Worm (Caenorhabditis elegans) whole organism, L4 larva: ENCODE results near the gene sqv-1.
A peak's percentile ranks its signal among the peaks of the same experiment; 100 is the strongest.

Experiments used
- D1046.2 ChIP-seq: fragments of 200-800 bp; sonication (Bioruptor generic); IDR thresholded peaks from 2 replicates; pipeline ENCODE4 v1.3.6; 2022; ENCODE audit warnings: missing genetic modification characterization, missing compliant biosample characterization
- F10B5.3 ChIP-seq: sonication (generic microtip); optimal IDR thresholded peaks from 2 replicates; lab custom pipeline; 2016; ENCODE audit warnings: mild to moderate bottlenecking, missing genetic modification characterization, missing compliant biosample characterization
- F26F4.8 ChIP-seq: fragments of 200-800 bp; sonication (Bioruptor generic); conservative IDR thresholded peaks from 2 replicates; pipeline ENCODE4 v1.3.6; 2022; ENCODE audit warnings: missing genetic modification characterization, missing compliant biosample characterization
- F49E8.2 ChIP-seq: sonication (generic microtip); optimal IDR thresholded peaks from 2 replicates; lab custom pipeline; 2016; ENCODE audit warnings: missing compliant biosample characterization, mild to moderate bottlenecking, missing genetic modification characterization, borderline replicate concordance
- R02D3.7 ChIP-seq: fragments of 150-350 bp; sonication (generic microtip); optimal IDR thresholded peaks from 3 replicates; lab custom pipeline; 2014; ENCODE audit warnings: missing biosample characterization, missing genetic modification characterization
- Y48G9A.11 ChIP-seq: fragments of 200-800 bp; sonication (Bioruptor generic); IDR thresholded peaks from 2 replicates; pipeline ENCODE4 v1.3.6; 2022; ENCODE audit warnings: missing genetic modification reagents, missing genetic modification characterization, missing compliant biosample characterization
- Y75B8A.6 ChIP-seq: fragments of 200-800 bp; sonication (Bioruptor generic); IDR thresholded peaks from 2 replicates; pipeline ENCODE4 v1.3.6; 2022; ENCODE audit warnings: missing genetic modification reagents, missing genetic modification characterization, missing compliant biosample characterization
- ZK337.2 ChIP-seq: fragments of 200-800 bp; sonication (Bioruptor generic); IDR thresholded peaks from 2 replicates; pipeline ENCODE4 v1.3.6; 2022; ENCODE audit warnings: missing genetic modification reagents, missing genetic modification characterization, missing compliant biosample characterization
- attf-4 ChIP-seq: sonication (generic microtip); optimal IDR thresholded peaks from 3 replicates; lab custom pipeline; 2017; ENCODE audit warnings: missing biosample characterization, missing genetic modification characterization
- ceh-32 ChIP-seq: sonication (generic microtip); optimal IDR thresholded peaks from 2 replicates; lab custom pipeline; 2016; ENCODE audit warnings: mild to moderate bottlenecking, missing genetic modification characterization, missing compliant biosample characterization; ENCODE audit not compliant: poor library complexity
- ces-1 ChIP-seq: fragments of 150-350 bp; sonication (generic microtip); optimal IDR thresholded peaks from 4 replicates; lab custom pipeline; 2014; ENCODE audit warnings: missing biosample characterization, missing genetic modification reagents, missing genetic modification characterization
- daf-12 ChIP-seq: fragments of 150-350 bp; optimal IDR thresholded peaks from 2 replicates; lab custom pipeline; 2014; ENCODE audit warnings: missing biosample characterization, missing genetic modification reagents, missing genetic modification characterization
- daf-8 ChIP-seq: fragments of 200-800 bp; sonication (Bioruptor generic); IDR thresholded peaks from 2 replicates; pipeline ENCODE4 v1.3.6; 2022; ENCODE audit warnings: missing genetic modification characterization, missing compliant biosample characterization
- dmd-6 ChIP-seq: fragments of 200-800 bp; sonication (Bioruptor generic); IDR thresholded peaks from 2 replicates; pipeline ENCODE4 v1.3.6; 2022; ENCODE audit warnings: missing genetic modification reagents, missing genetic modification characterization, missing compliant biosample characterization
- dmd-8 ChIP-seq: fragments of 200-800 bp; sonication (Bioruptor generic); IDR thresholded peaks from 2 replicates; pipeline ENCODE4 v1.3.6; 2022; ENCODE audit warnings: missing genetic modification characterization, missing compliant biosample characterization
- dpl-1 ChIP-seq: fragments of 150-350 bp; optimal IDR thresholded peaks from 2 replicates; lab custom pipeline; 2014; ENCODE audit warnings: missing biosample characterization, missing genetic modification reagents, missing genetic modification characterization
- jun-1 ChIP-seq: fragments of 150-350 bp; optimal IDR thresholded peaks from 2 replicates; lab custom pipeline; 2014; ENCODE audit warnings: missing biosample characterization, missing genetic modification reagents, missing genetic modification characterization
- lin-13 ChIP-seq: fragments of 150-350 bp; optimal IDR thresholded peaks from 2 replicates; lab custom pipeline; 2014; ENCODE audit warnings: missing biosample characterization, missing genetic modification reagents, missing genetic modification characterization
- lin-38 ChIP-seq: fragments of 200-800 bp; sonication (Bioruptor generic); IDR thresholded peaks from 2 replicates; pipeline ENCODE4 v1.3.6; 2022; ENCODE audit warnings: missing genetic modification reagents, missing genetic modification characterization, missing compliant biosample characterization
- madf-5 ChIP-seq, 2 experiments: fragments of 200-800 bp; sonication (Bioruptor generic); IDR thresholded peaks; 2 replicates each; pipeline ENCODE4 v1.3.6; 2022; ENCODE audit warnings: missing compliant biosample characterization in 2 of 2, missing genetic modification characterization in 2 of 2
- mdl-1 ChIP-seq, 2 experiments: fragments of 150-350 bp in 1 of 2; sonication (generic microtip) in 1 of 2; optimal IDR thresholded peaks; 2 replicates each; lab custom pipeline; 2014 to 2017; ENCODE audit warnings: missing biosample characterization in 2 of 2, missing genetic modification characterization in 2 of 2
- mep-1 ChIP-seq: fragments of 150-350 bp; sonication (generic microtip); optimal IDR thresholded peaks from 3 replicates; lab custom pipeline; 2014; ENCODE audit warnings: missing biosample characterization, missing genetic modification characterization
- mes-2 ChIP-seq: sonication (generic microtip); optimal IDR thresholded peaks from 2 replicates; lab custom pipeline; 2016; ENCODE audit warnings: missing genotype, mild to moderate bottlenecking, missing genetic modification characterization, missing compliant biosample characterization; ENCODE audit not compliant: poor library complexity, severe bottlenecking
- nhr-102 ChIP-seq: sonication (generic microtip); optimal IDR thresholded peaks from 2 replicates; lab custom pipeline; 2016; ENCODE audit warnings: mild to moderate bottlenecking, missing genetic modification characterization, moderate library complexity, missing compliant biosample characterization
- nhr-28 ChIP-seq: fragments of 150-350 bp; optimal IDR thresholded peaks from 2 replicates; lab custom pipeline; 2014; ENCODE audit warnings: missing biosample characterization, missing genetic modification characterization
- nhr-42 ChIP-seq: fragments of 200-800 bp; sonication (Bioruptor generic); IDR thresholded peaks from 2 replicates; pipeline ENCODE4 v1.3.6; 2022; ENCODE audit warnings: missing genetic modification characterization, missing compliant biosample characterization
- nhr-6 ChIP-seq: fragments of 150-350 bp; optimal IDR thresholded peaks from 2 replicates; lab custom pipeline; 2014; ENCODE audit warnings: missing biosample characterization, missing genetic modification characterization
- saeg-2 ChIP-seq: fragments of 200-800 bp; sonication (Bioruptor generic); IDR thresholded peaks from 2 replicates; pipeline ENCODE4 v1.3.6; 2022; ENCODE audit warnings: missing genetic modification reagents, missing genetic modification characterization, missing compliant biosample characterization
- sdz-12 ChIP-seq: fragments of 200-800 bp; sonication (Bioruptor generic); optimal IDR thresholded peaks from 2 replicates; lab custom pipeline; 2018; ENCODE audit warnings: mild to moderate bottlenecking, missing genetic modification characterization, missing compliant biosample characterization
- snpc-4 ChIP-seq: fragments of 150-350 bp; optimal IDR thresholded peaks from 2 replicates; lab custom pipeline; 2014; ENCODE audit warnings: missing biosample characterization, missing genetic modification characterization
- spr-1 ChIP-seq: sonication (generic microtip); optimal IDR thresholded peaks from 2 replicates; lab custom pipeline; 2016; ENCODE audit warnings: mild to moderate bottlenecking, missing genetic modification characterization, missing compliant biosample characterization
- tag-97 ChIP-seq: fragments of 200-800 bp; sonication (Bioruptor generic); IDR thresholded peaks from 2 replicates; pipeline ENCODE4 v1.3.6; 2022; ENCODE audit warnings: missing genetic modification characterization, missing compliant biosample characterization
- tra-1 ChIP-seq: fragments of 200-800 bp; sonication (Bioruptor generic); IDR thresholded peaks from 2 replicates; pipeline ENCODE4 v1.3.6; 2022; ENCODE audit warnings: missing genetic modification reagents, missing genetic modification characterization, missing compliant biosample characterization
- unc-62 ChIP-seq, 3 experiments: fragments of 150-350 bp in 1 of 3; sonication (generic microtip); optimal IDR thresholded peaks in 2 of 3; peaks in 1 of 3; 1 replicate in 1 of 3; 2 replicates in 2 of 3; lab custom pipeline; 2014 to 2017; ENCODE audit warnings: missing biosample characterization in 3 of 3, missing genetic modification characterization in 3 of 3, missing genetic modification reagents in 3 of 3, missing genotype in 1 of 3
- vab-7 ChIP-seq: fragments of 200-800 bp; sonication (Bioruptor generic); IDR thresholded peaks from 2 replicates; pipeline ENCODE4 v1.3.6; 2022; ENCODE audit warnings: missing genetic modification reagents, missing genetic modification characterization, missing compliant biosample characterization
- ztf-7 ChIP-seq: fragments of 150-350 bp; optimal IDR thresholded peaks from 2 replicates; lab custom pipeline; 2014; ENCODE audit warnings: missing biosample characterization, missing genetic modification characterization

The sqv-1 gene

DNA sequence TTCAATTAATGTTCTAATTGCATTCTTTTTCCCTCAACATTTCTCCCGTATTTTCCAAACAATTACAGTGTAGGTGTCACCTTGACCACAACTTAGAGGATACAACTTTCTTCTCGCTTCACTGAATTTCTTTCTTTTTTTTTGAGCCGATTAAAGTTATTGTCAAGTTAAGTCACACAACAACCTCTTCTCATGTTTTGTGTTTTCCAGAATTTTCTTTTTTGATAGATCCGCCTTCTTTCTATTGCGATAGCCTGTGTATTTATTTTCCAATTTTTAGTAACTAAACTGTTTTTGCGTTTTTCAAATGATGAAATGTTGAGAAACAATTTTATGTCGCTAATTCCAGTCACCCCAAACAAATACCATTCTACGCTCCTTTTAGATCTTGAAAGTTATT lies 35.2 kb upstream of the sqv-1 start, which contains the start of gene F35H10.3 (continued):
- no peak for TF ChIP-seq snpc-4 (tag; lab: Kevin White, UChicago)
- TF ChIP-seq tag-97 (GFP tag; lab: Robert Waterston, UW) = no peak
- TF ChIP-seq madf-5 (GFP tag; IDR thresholded peaks at IDR 0.05; lab: Robert Waterston, UW) = no peak
- TF ChIP-seq D1046.2 (GFP tag; lab: Robert Waterston, UW) = no peak

DNA sequence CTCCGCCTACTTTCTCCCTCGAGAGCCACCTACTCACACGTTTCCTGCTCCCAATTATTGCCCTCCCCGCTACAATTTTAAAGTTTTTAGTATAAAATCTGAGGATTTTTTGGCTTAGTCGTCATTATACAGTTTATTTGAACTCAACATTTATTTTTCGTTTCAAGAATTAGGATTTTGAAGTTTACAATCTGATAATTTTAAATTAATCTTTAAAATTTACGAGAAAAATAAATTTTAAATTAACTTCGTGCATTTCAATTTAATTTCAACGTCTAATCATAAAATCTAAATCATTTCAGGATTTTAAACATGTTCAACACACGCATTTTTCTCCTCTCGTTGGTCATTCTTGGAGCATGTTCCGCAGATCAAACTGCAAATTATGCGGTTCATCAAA lies 32.0 kb upstream of the sqv-1 start, which contains the start of gene F35H10.2:
Gene F35H10.2, plus strand, starts transcription at position 301 of the 400 bp plus-strand sequence.
- TF ChIP-seq Y48G9A.11 (GFP tag; lab: Robert Waterston, UW) (no peak), dmd-6 (GFP tag; lab: Robert Waterston, UW) (no peak), saeg-2 (no peak), attf-4 (no peak), lin-13 (GFP tag; lab: Kevin White, UChicago) (no peak), nhr-6 (tag; lab: Kevin White, UChicago) (no peak), ceh-32 (no peak), F26F4.8 (GFP tag; lab: Robert Waterston, UW) (no peak), dmd-8 (GFP tag; lab: Robert Waterston, UW) (no peak), nhr-28 (tag; lab: Kevin White, UChicago) (no peak), sdz-12 (no peak), jun-1 (tag; lab: Kevin White, UChicago) (no peak), ZK337.2 (GFP tag; lab: Robert Waterston, UW) (no peak), nhr-102 (tag; lab: Kevin White, UChicago) (no peak), dpl-1 (no peak), mes-2 (no peak)

DNA sequence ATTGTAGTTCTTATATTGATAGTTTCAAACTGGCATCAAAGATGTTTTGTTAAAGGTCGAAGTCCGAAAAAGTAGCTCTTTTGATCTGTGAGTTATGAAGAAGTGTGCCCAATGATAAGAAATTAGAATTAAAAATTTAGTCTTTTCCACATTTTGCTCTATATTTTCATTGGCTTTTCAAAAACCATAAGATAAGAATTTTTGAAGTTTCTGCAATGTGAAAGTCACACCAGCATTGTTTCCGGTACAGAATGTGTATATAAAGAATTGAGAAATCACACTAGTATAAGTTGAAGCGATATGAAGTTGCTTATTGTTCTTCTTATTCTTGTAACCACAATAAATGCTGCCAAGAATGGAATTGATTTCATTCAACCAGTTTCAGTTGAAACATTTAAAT lies 28.4 kb upstream of the sqv-1 start, which contains the start of gene lys-10:
Gene lys-10, plus strand, starts transcription at position 301 of the 400 bp plus-strand sequence.
- TF ChIP-seq nhr-42 (GFP tag; lab: Robert Waterston, UW) = no peak
- TF ChIP-seq mep-1 = no peak
- no peak for TF ChIP-seq ztf-7 (tag; lab: Kevin White, UChicago)
- TF ChIP-seq daf-8 (GFP tag; lab: Robert Waterston, UW) = no peak
- no peak for TF ChIP-seq ces-1 (GFP tag; lab: Kevin White, UChicago)
- no peak for TF ChIP-seq mdl-1 (tag; optimal IDR thresholded peaks at IDR 0.05; lab: Kevin White, UChicago)
- no peak for TF ChIP-seq R02D3.7 (tag; lab: Kevin White, UChicago)
- no peak for TF ChIP-seq nhr-102 (tag; lab: Kevin White, UChicago)
- TF ChIP-seq F49E8.2 (tag; lab: Kevin White, UChicago) = no peak
- TF ChIP-seq spr-1 (tag; lab: Kevin White, UChicago) = no peak
- TF ChIP-seq unc-62 (GFP tag; optimal IDR thresholded peaks at IDR 0.05 in 1 of 2; lab: Kevin White, UChicago) = no peak
- TF ChIP-seq unc-62 (tag; optimal IDR thresholded peaks at IDR 0.05; lab: Kevin White, UChicago) = no peak
- TF ChIP-seq tra-1 = no peak
- no peak for TF ChIP-seq lin-38 (GFP tag; lab: Robert Waterston, UW)
- TF ChIP-seq daf-12 (tag; lab: Kevin White, UChicago) = no peak
- no peak for TF ChIP-seq dpl-1
- TF ChIP-seq F10B5.3 (tag; lab: Kevin White, UChicago) = no peak
- TF ChIP-seq vab-7 (GFP tag; lab: Robert Waterston, UW) = no peak
- TF ChIP-seq, all 104 proteins: peak for 0

DNA sequence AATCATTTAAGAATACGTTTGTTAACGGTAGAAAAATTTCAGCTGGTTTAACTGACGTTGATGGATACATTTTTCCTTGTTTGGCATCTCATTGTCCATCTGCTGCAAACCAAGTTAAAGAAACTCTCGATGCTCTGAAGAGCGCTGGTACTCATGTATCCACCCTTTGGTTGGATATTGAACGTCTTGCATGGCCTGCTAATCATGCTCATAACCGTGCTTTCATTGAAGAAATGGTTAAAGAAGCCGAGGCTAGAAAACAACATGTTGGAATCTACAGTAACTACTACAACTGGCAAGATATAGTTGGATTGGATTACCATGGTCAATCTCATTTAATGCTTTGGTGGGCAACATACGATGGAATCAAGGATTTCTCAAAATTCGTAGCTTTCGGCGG lies 27.9 kb upstream of the sqv-1 start:
- TF ChIP-seq unc-62 (GFP tag; optimal IDR thresholded peaks at IDR 0.05 in 1 of 2; lab: Kevin White, UChicago) (peak in 1 of 2 experiments; percentile 97), unc-62 (tag; optimal IDR thresholded peaks at IDR 0.05; lab: Kevin White, UChicago) (no peak), jun-1 (tag; lab: Kevin White, UChicago) (no peak), Y75B8A.6 (GFP tag; lab: Robert Waterston, UW) (no peak)
